Fruit fly (Drosophila melanogaster) whole organism, embryonic: ENCODE results near the gene CG33346.

Experiments used
- Adf1 ChIP-seq: fragments of 200-800 bp; sonication (Bioruptor generic); IDR thresholded peaks from 2 replicates; pipeline ENCODE4 v1.3.6; 2022; ENCODE audit warnings: missing biosample characterization, missing genetic modification characterization
- Atf-2 ChIP-seq: fragments of 200-800 bp; sonication (Bioruptor generic); optimal IDR thresholded peaks from 2 replicates; lab custom pipeline; 2016; ENCODE audit warnings: missing biosample characterization, missing genetic modification characterization
- BEAF-32 ChIP-seq: fragments of 200-800 bp; sonication (Bioruptor generic); optimal IDR thresholded peaks from 3 replicates; lab custom pipeline; 2017; ENCODE audit warnings: missing biosample characterization, missing genetic modification characterization, mild to moderate bottlenecking, moderate library complexity, missing genetic modification reagents
- CG10274 ChIP-seq: fragments of 200-800 bp; sonication (Bioruptor generic); optimal IDR thresholded peaks from 3 replicates; lab custom pipeline; 2017; ENCODE audit warnings: missing biosample characterization, mild to moderate bottlenecking, missing genetic modification characterization
- CG10565 ChIP-seq: fragments of 200-800 bp; sonication (Bioruptor generic); optimal IDR thresholded peaks from 3 replicates; lab custom pipeline; 2016; ENCODE audit warnings: missing biosample characterization, mild to moderate bottlenecking, missing genetic modification characterization
- CG11085 ChIP-seq: fragments of 200-800 bp; sonication (Bioruptor generic); IDR thresholded peaks from 2 replicates; pipeline ENCODE4 v1.3.6; 2022; ENCODE audit warnings: missing biosample characterization, missing genetic modification characterization
- CG15011 ChIP-seq: fragments of 200-800 bp; sonication (Bioruptor generic); optimal IDR thresholded peaks from 3 replicates; lab custom pipeline; 2018; ENCODE audit warnings: missing biosample characterization, mild to moderate bottlenecking, missing genetic modification characterization
- CG15601 ChIP-seq: fragments of 200-800 bp; sonication (Bioruptor generic); optimal IDR thresholded peaks from 3 replicates; lab custom pipeline; 2019; ENCODE audit warnings: missing biosample characterization, mild to moderate bottlenecking, missing genetic modification characterization, moderate library complexity
- CG1792 ChIP-seq: fragments of 200-800 bp; sonication (Bioruptor generic); optimal IDR thresholded peaks from 2 replicates; lab custom pipeline; 2016; ENCODE audit warnings: missing biosample characterization, missing genetic modification characterization
- CG18262 ChIP-seq: fragments of 200-800 bp; optimal IDR thresholded peaks from 3 replicates; lab custom pipeline; 2019; ENCODE audit warnings: missing biosample characterization, mild to moderate bottlenecking, missing genetic modification characterization, moderate library complexity
- CG2199 ChIP-seq: fragments of 200-800 bp; sonication (Bioruptor generic); IDR thresholded peaks from 3 replicates; pipeline ENCODE4 v1.3.6; 2022; ENCODE audit warnings: missing biosample characterization, missing genetic modification characterization
- CG2875 ChIP-seq: fragments of 200-800 bp; sonication (Bioruptor generic); optimal IDR thresholded peaks from 2 replicates; lab custom pipeline; 2017; ENCODE audit warnings: missing biosample characterization, mild to moderate bottlenecking, missing genetic modification characterization, missing genetic modification reagents
- CG34422 ChIP-seq: fragments of 200-800 bp; sonication (Bioruptor generic); IDR thresholded peaks from 3 replicates; pipeline ENCODE4 v1.3.6; 2022; ENCODE audit warnings: missing biosample characterization, missing genetic modification characterization
- CG4404 ChIP-seq: fragments of 200-800 bp; sonication (Bioruptor generic); IDR thresholded peaks from 2 replicates; pipeline ENCODE4 v1.3.6; 2022; ENCODE audit warnings: missing biosample characterization, missing genetic modification characterization
- CG4854 ChIP-seq: fragments of 200-800 bp; sonication (Bioruptor generic); optimal IDR thresholded peaks from 2 replicates; lab custom pipeline; 2016; ENCODE audit warnings: missing biosample characterization, missing genetic modification characterization, inconsistent platforms
- CG5953 ChIP-seq: fragments of 200-800 bp; sonication (Bioruptor generic); IDR thresholded peaks from 2 replicates; pipeline ENCODE4 v1.3.6; 2022; ENCODE audit warnings: missing biosample characterization, missing genetic modification characterization
- CG6683 ChIP-seq: fragments of 200-800 bp; sonication (Bioruptor generic); optimal IDR thresholded peaks from 2 replicates; lab custom pipeline; 2017; ENCODE audit warnings: missing biosample characterization, mild to moderate bottlenecking, missing genetic modification characterization, missing genetic modification reagents
- CG9215 ChIP-seq: fragments of 200-800 bp; sonication (Bioruptor generic); IDR thresholded peaks from 2 replicates; pipeline ENCODE4 v1.3.6; 2022; ENCODE audit warnings: missing biosample characterization, missing genetic modification characterization
- CG9876 ChIP-seq: fragments of 200-800 bp; sonication (Bioruptor generic); optimal IDR thresholded peaks from 2 replicates; lab custom pipeline; 2016; ENCODE audit warnings: missing biosample characterization, missing genetic modification characterization
- Dfd ChIP-seq, 2 experiments: fragments of >200 bp; optimal IDR thresholded peaks; 2 replicates each; lab custom pipeline; 2017; ENCODE audit warnings: missing biosample characterization in 2 of 2, missing genetic modification characterization in 2 of 2
- Dref ChIP-seq: fragments of 200-800 bp; sonication (Bioruptor generic); IDR thresholded peaks from 2 replicates; pipeline ENCODE4 v1.3.6; 2022; ENCODE audit warnings: missing biosample characterization, missing genetic modification characterization
- GATAe ChIP-seq: fragments of 200-800 bp; sonication (Bioruptor generic); conservative IDR thresholded peaks from 2 replicates; pipeline ENCODE4 v1.3.6; 2022; ENCODE audit warnings: missing biosample characterization, missing genetic modification characterization
- Gsc ChIP-seq: fragments of 200-800 bp; sonication (Bioruptor generic); IDR thresholded peaks from 2 replicates; pipeline ENCODE4 v1.3.6; 2022; ENCODE audit warnings: missing biosample characterization, missing genetic modification characterization
- HLHmδ ChIP-seq: fragments of 200-800 bp; sonication (Bioruptor generic); optimal IDR thresholded peaks from 2 replicates; lab custom pipeline; 2018; ENCODE audit warnings: missing biosample characterization, mild to moderate bottlenecking, missing genetic modification characterization, moderate library complexity
- HmgD ChIP-seq: fragments of 200-800 bp; sonication (Bioruptor generic); optimal IDR thresholded peaks from 3 replicates; lab custom pipeline; 2016; ENCODE audit warnings: missing biosample characterization, missing genetic modification characterization
- Kr ChIP-seq: fragments of 200-800 bp; sonication (Bioruptor generic); optimal IDR thresholded peaks from 2 replicates; lab custom pipeline; 2017; ENCODE audit warnings: missing biosample characterization, mild to moderate bottlenecking, missing genetic modification characterization
- MESR4 ChIP-seq: fragments of 200-800 bp; sonication (Bioruptor generic); optimal IDR thresholded peaks from 2 replicates; lab custom pipeline; 2018; ENCODE audit warnings: missing biosample characterization, mild to moderate bottlenecking, missing genetic modification characterization, moderate library complexity
- NC2β ChIP-seq: fragments of 200-800 bp; sonication (Bioruptor generic); optimal IDR thresholded peaks from 2 replicates; lab custom pipeline; 2016; ENCODE audit warnings: missing biosample characterization, missing genetic modification characterization
- Optix ChIP-seq: fragments of 200-800 bp; sonication (Bioruptor generic); IDR thresholded peaks from 3 replicates; pipeline ENCODE4 v1.3.6; 2022; ENCODE audit warnings: missing biosample characterization, missing genetic modification characterization
- Rx ChIP-seq: fragments of 200-800 bp; sonication (Bioruptor generic); IDR thresholded peaks from 2 replicates; pipeline ENCODE4 v1.3.6; 2022; ENCODE audit warnings: missing biosample characterization, missing genetic modification characterization
- TFAM ChIP-seq: fragments of 200-800 bp; sonication (Bioruptor generic); optimal IDR thresholded peaks from 2 replicates; lab custom pipeline; 2017; ENCODE audit warnings: missing biosample characterization, missing genetic modification characterization, inconsistent platforms
- ab ChIP-seq: fragments of 200-800 bp; sonication (Bioruptor generic); optimal IDR thresholded peaks from 2 replicates; lab custom pipeline; 2016; ENCODE audit warnings: missing biosample characterization, missing genetic modification characterization
- abd-A ChIP-seq: fragments of 200-800 bp; sonication (Bioruptor generic); optimal IDR thresholded peaks from 3 replicates; lab custom pipeline; 2019; ENCODE audit warnings: missing biosample characterization, mild to moderate bottlenecking, missing genetic modification characterization, moderate library complexity
- ara ChIP-seq: fragments of 200-800 bp; sonication (Bioruptor generic); IDR thresholded peaks from 2 replicates; pipeline ENCODE4 v1.3.6; 2022; ENCODE audit warnings: missing biosample characterization, missing genetic modification characterization
- bbx ChIP-seq: fragments of 200-800 bp; sonication (Bioruptor generic); IDR thresholded peaks from 2 replicates; pipeline ENCODE4 v1.3.6; 2022; ENCODE audit warnings: missing biosample characterization, missing genetic modification characterization; ENCODE audit not compliant: partially characterized antibody
- bsh ChIP-seq, 2 experiments: fragments of 200-800 bp; sonication (Bioruptor generic); optimal IDR thresholded peaks; 2 replicates each; lab custom pipeline; 2017 to 2018; ENCODE audit warnings: mild to moderate bottlenecking in 2 of 2, missing biosample characterization in 2 of 2, missing genetic modification characterization in 2 of 2, moderate library complexity in 1 of 2
- chif ChIP-seq, 2 experiments: fragments of 200-800 bp; sonication (Bioruptor generic); optimal IDR thresholded peaks; 3 replicates each; lab custom pipeline; 2016; ENCODE audit warnings: missing biosample characterization in 2 of 2, missing genetic modification characterization in 2 of 2
- crp ChIP-seq, 2 experiments: fragments of 200-800 bp; sonication (Bioruptor generic); optimal IDR thresholded peaks; 2 replicates in 1 of 2; 3 replicates in 1 of 2; lab custom pipeline; 2017; ENCODE audit warnings: missing biosample characterization in 2 of 2, missing genetic modification characterization in 2 of 2, mild to moderate bottlenecking in 1 of 2, moderate library complexity in 1 of 2
- cwo ChIP-seq: fragments of 200-800 bp; sonication (Bioruptor generic); optimal IDR thresholded peaks from 3 replicates; lab custom pipeline; 2017; ENCODE audit warnings: missing biosample characterization, missing genetic modification characterization, mild to moderate bottlenecking, moderate library complexity, missing genetic modification reagents
- dpn ChIP-seq, 2 experiments: fragments of 200-800 bp; sonication (Bioruptor generic); optimal IDR thresholded peaks; 3 replicates each; lab custom pipeline; 2016; ENCODE audit warnings: missing biosample characterization in 2 of 2, missing genetic modification characterization in 2 of 2
- eve ChIP-seq, 2 experiments: fragments of >200 bp; optimal IDR thresholded peaks; 2 replicates each; lab custom pipeline; 2017; ENCODE audit warnings: missing biosample characterization in 2 of 2, missing genetic modification characterization in 2 of 2
- fd102C ChIP-seq: fragments of 200-800 bp; sonication (Bioruptor generic); optimal IDR thresholded peaks from 2 replicates; lab custom pipeline; 2018; ENCODE audit warnings: missing biosample characterization, mild to moderate bottlenecking, missing genetic modification characterization, moderate library complexity
- h ChIP-seq: fragments of >200 bp; optimal IDR thresholded peaks from 2 replicates; lab custom pipeline; 2017
- kni ChIP-seq: fragments of 200-800 bp; sonication (Bioruptor generic); optimal IDR thresholded peaks from 3 replicates; lab custom pipeline; 2017; ENCODE audit warnings: mild to moderate bottlenecking, missing biosample characterization, missing genetic modification reagents, missing genetic modification characterization
- lilli ChIP-seq: fragments of 200-800 bp; sonication (Bioruptor generic); optimal IDR thresholded peaks from 3 replicates; lab custom pipeline; 2016; ENCODE audit warnings: missing biosample characterization, missing genetic modification characterization
- odd ChIP-seq: fragments of 200-800 bp; sonication (Bioruptor generic); optimal IDR thresholded peaks from 2 replicates; lab custom pipeline; 2017; ENCODE audit warnings: missing biosample characterization, mild to moderate bottlenecking, missing genetic modification characterization
- salm ChIP-seq: fragments of 200-800 bp; sonication (Bioruptor generic); optimal IDR thresholded peaks from 2 replicates; lab custom pipeline; 2018; ENCODE audit warnings: missing biosample characterization, mild to moderate bottlenecking, missing genetic modification characterization
- sr ChIP-seq: fragments of 200-800 bp; sonication (Bioruptor generic); IDR thresholded peaks from 3 replicates; pipeline ENCODE4 v1.3.6; 2022; ENCODE audit warnings: missing biosample characterization, missing genetic modification characterization
- zen ChIP-seq: fragments of 200-800 bp; sonication (Bioruptor generic); optimal IDR thresholded peaks from 3 replicates; lab custom pipeline; 2018; ENCODE audit warnings: missing biosample characterization, mild to moderate bottlenecking, missing genetic modification characterization, moderate library complexity
- zen2 ChIP-seq: fragments of 200-800 bp; sonication (Bioruptor generic); IDR thresholded peaks from 3 replicates; pipeline ENCODE4 v1.3.6; 2022; ENCODE audit warnings: missing biosample characterization, missing genetic modification characterization; ENCODE audit not compliant: partially characterized antibody
- zfh2 ChIP-seq: fragments of 200-800 bp; sonication (Bioruptor generic); optimal IDR thresholded peaks from 2 replicates; lab custom pipeline; 2016; ENCODE audit warnings: missing biosample characterization, missing genetic modification characterization

CG33346 gene

DNA sequence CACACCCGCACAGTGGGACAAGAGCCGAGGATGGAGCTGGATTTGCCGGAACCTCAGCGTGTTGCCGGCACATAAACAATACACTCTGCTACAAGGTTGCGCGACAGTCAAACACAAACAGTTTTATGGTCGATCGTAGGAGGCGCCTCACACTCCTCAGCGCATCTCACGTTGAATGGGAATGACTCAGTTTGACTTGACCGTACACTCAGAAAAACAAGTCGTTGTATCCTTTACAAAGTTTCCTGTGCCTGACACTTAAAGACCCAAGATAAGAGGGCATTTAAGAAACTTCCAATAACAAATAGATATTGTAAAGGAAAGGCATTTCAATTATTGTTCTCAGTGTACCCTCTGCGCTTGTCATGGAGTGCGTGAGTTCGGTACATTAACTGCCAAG lies 37.3 kb upstream of the CG33346 start (continued):
- no peak for TF ChIP-seq odd (GFP tag; lab: Kevin White, UChicago)
- no peak for TF ChIP-seq CG5953
- TF ChIP-seq Rx (GFP tag; lab: Robert Waterston, UW), result no peak
- peak; percentile 59 for TF ChIP-seq CG1792 (GFP tag; lab: Kevin White, UChicago)
- TF ChIP-seq CG9215, result no peak
- no peak for TF ChIP-seq sr (GFP tag; lab: Robert Waterston, UW)
- no peak for TF ChIP-seq BEAF-32
- TF ChIP-seq Kr, result peak; percentile 50
- TF ChIP-seq ab (GFP tag; lab: Kevin White, UChicago), result no peak
- no peak for TF ChIP-seq crp (GFP tag; optimal IDR thresholded peaks at IDR 0.05; lab: Kevin White, UChicago)
- no peak for TF ChIP-seq CG11085 (GFP tag; lab: Robert Waterston, UW)
- no peak for TF ChIP-seq Dfd (GFP tag; optimal IDR thresholded peaks at IDR 0.05; lab: Kevin White, UChicago)
- TF ChIP-seq chif (GFP tag; optimal IDR thresholded peaks at IDR 0.05; lab: Kevin White, UChicago), result peak; percentile 63 to 76
- 0 out of 3 replicates have a peak, but pooled peaks have one; percentile 40 for TF ChIP-seq CG2199 (GFP tag; lab: Robert Waterston, UW)
- peak; percentile 26 for TF ChIP-seq CG4854 (GFP tag; lab: Kevin White, UChicago)
- TF ChIP-seq kni (GFP tag; lab: Kevin White, UChicago), result no peak
- TF ChIP-seq Gsc (GFP tag; lab: Robert Waterston, UW), result 0 out of 2 replicates have a peak, but pooled peaks have one; percentile 27
- no peak for TF ChIP-seq Adf1 (GFP tag; lab: Robert Waterston, UW)
- TF ChIP-seq CG4404 (GFP tag; lab: Robert Waterston, UW), result peak; percentile 75
- no peak for TF ChIP-seq TFAM
- peak; percentile 18 to 54 for TF ChIP-seq eve (GFP tag; optimal IDR thresholded peaks at IDR 0.05; lab: Kevin White, UChicago)
- TF ChIP-seq GATAe (GFP tag; lab: Robert Waterston, UW), result no peak
- TF ChIP-seq NC2β (GFP tag; lab: Kevin White, UChicago), result peak; percentile 26
- TF ChIP-seq CG15011 (GFP tag; lab: Kevin White, UChicago), result peak; percentile 39
- peak; percentile 7 for TF ChIP-seq Atf-2
- peak; percentile 21 to 65 for TF ChIP-seq dpn (GFP tag; optimal IDR thresholded peaks at IDR 0.05; lab: Kevin White, UChicago)
- peak; percentile 69 for TF ChIP-seq fd102C (GFP tag; lab: Kevin White, UChicago)
- peak; percentile 16 for TF ChIP-seq zfh2
- TF ChIP-seq zen (tag; lab: Kevin White, UChicago), result peak; percentile 97
- peak; percentile 52 for TF ChIP-seq HmgD
- peak; percentile 55 for TF ChIP-seq lilli (GFP tag; lab: Kevin White, UChicago)
- TF ChIP-seq CG10274 (GFP tag; lab: Kevin White, UChicago), result no peak
- TF ChIP-seq MESR4 (GFP tag; lab: Kevin White, UChicago), result no peak
- peak; percentile 60 for TF ChIP-seq CG18262
- TF ChIP-seq CG2875 (GFP tag; lab: Kevin White, UChicago), result peak; percentile 35
- TF ChIP-seq CG15601 (tag; lab: Kevin White, UChicago), result no peak
- TF ChIP-seq bbx (GFP tag; lab: Robert Waterston, UW), result no peak
- TF ChIP-seq Dref (GFP tag; lab: Robert Waterston, UW), result no peak
- no peak for TF ChIP-seq h (lab: Kevin White, UChicago)
- no peak for TF ChIP-seq HLHmδ
- peak; percentile 30; the same call in 1 of the 3 replicates for TF ChIP-seq CG34422
- TF ChIP-seq abd-A, result no peak
- no peak for TF ChIP-seq Optix (GFP tag; lab: Robert Waterston, UW)
- TF ChIP-seq CG6683 (GFP tag; lab: Kevin White, UChicago), result no peak
- TF ChIP-seq bsh (GFP tag; optimal IDR thresholded peaks at IDR 0.05; lab: Kevin White, UChicago), result peak in 1 of 2 experiments; percentile 40
- TF ChIP-seq salm (tag; lab: Kevin White, UChicago), result no peak
- peak; percentile 58 for TF ChIP-seq ara (GFP tag; lab: Robert Waterston, UW)
- TF ChIP-seq CG9876 (GFP tag; lab: Kevin White, UChicago), result peak; percentile 41
- TF ChIP-seq zen2 (GFP tag; lab: Robert Waterston, UW), result no peak
- TF ChIP-seq CG10565, result no peak
- TF ChIP-seq cwo (GFP tag; lab: Kevin White, UChicago), result peak; percentile 44
